Worm (Caenorhabditis elegans) whole organism, midembryonic: ENCODE data around the gene C38C10.3.

Experiments used
- T22C8.4 ChIP-seq: fragments of 200-800 bp; sonication (Bioruptor generic); IDR thresholded peaks from 2 replicates; pipeline ENCODE4 v1.3.6; 2022; ENCODE audit warnings: missing genetic modification characterization, missing compliant biosample characterization
- cog-1 ChIP-seq: sonication (generic microtip); optimal IDR thresholded peaks from 2 replicates; lab custom pipeline; 2016; ENCODE audit warnings: missing genetic modification characterization, missing compliant biosample characterization
- flt-1 ChIP-seq: fragments of 200-800 bp; sonication (Bioruptor generic); IDR thresholded peaks from 2 replicates; pipeline ENCODE4 v1.3.6; 2022; ENCODE audit warnings: missing genetic modification characterization, missing compliant biosample characterization
- klf-2 ChIP-seq: fragments of 200-800 bp; sonication (Bioruptor generic); conservative IDR thresholded peaks from 2 replicates; pipeline ENCODE4 v1.3.6; 2022; ENCODE audit warnings: missing genetic modification reagents, missing genetic modification characterization, missing compliant biosample characterization
- med-1 ChIP-seq: sonication (generic microtip); optimal IDR thresholded peaks from 2 replicates; lab custom pipeline; 2017; ENCODE audit warnings: missing genetic modification characterization, mild to moderate bottlenecking, missing compliant biosample characterization, antibody characterized with exemption, missing genetic modification reagents; ENCODE audit not compliant: insufficient read depth
- ref-1 ChIP-seq: fragments of 200-800 bp; sonication (Bioruptor generic); conservative IDR thresholded peaks from 2 replicates; pipeline ENCODE4 v1.3.6; 2022; ENCODE audit warnings: missing genetic modification reagents, missing genetic modification characterization, missing compliant biosample characterization
- tab-1 ChIP-seq: fragments of 200-800 bp; sonication (Bioruptor generic); IDR thresholded peaks from 2 replicates; pipeline ENCODE4 v1.3.6; 2022; ENCODE audit warnings: missing genetic modification characterization, missing compliant biosample characterization
- ztf-23 ChIP-seq: fragments of 200-800 bp; sonication (Bioruptor generic); IDR thresholded peaks from 2 replicates; pipeline ENCODE4 v1.3.6; 2022; ENCODE audit warnings: missing genetic modification reagents, missing genetic modification characterization, missing compliant biosample characterization
- ztf-29 ChIP-seq: fragments of 200-800 bp; sonication (Bioruptor generic); IDR thresholded peaks from 2 replicates; pipeline ENCODE4 v1.3.6; 2022; ENCODE audit warnings: missing genetic modification reagents, missing genetic modification characterization, missing compliant biosample characterization

- TF ChIP-seq klf-2 (GFP tag; lab: Robert Waterston, UW) (no peak), ref-1 (GFP tag; lab: Robert Waterston, UW) (no peak), T22C8.4 (GFP tag; lab: Robert Waterston, UW) (no peak), med-1 (no peak), cog-1 (tag; lab: Kevin White, UChicago) (no peak), ztf-29 (GFP tag; lab: Robert Waterston, UW) (no peak), flt-1 (GFP tag; lab: Robert Waterston, UW) (no peak), tab-1 (GFP tag; lab: Robert Waterston, UW) (no peak), ztf-23 (GFP tag; lab: Robert Waterston, UW) (no peak)
Measured at ce11 chrIII:9335076-9335475, 50.4 kb downstream of the C38C10.3 start.
